Fruit fly (Drosophila melanogaster) Kc167 (cell line): ENCODE measurements around the gene AdoR.

Source experiments
- Myc ChIP-seq: fragments of >200 bp; optimal IDR thresholded peaks from 2 replicates; lab custom pipeline; 2017; ENCODE audit warnings: missing external identifiers
- Sin3A ChIP-seq: fragments of >200 bp; optimal IDR thresholded peaks from 2 replicates; lab custom pipeline; 2018; ENCODE audit warnings: missing external identifiers
- h ChIP-seq: fragments of >200 bp; optimal IDR thresholded peaks from 3 replicates; lab custom pipeline; 2018; ENCODE audit warnings: missing external identifiers
- insv ChIP-seq: fragments of >200 bp; optimal IDR thresholded peaks from 3 replicates; lab custom pipeline; 2018; ENCODE audit warnings: missing external identifiers
- psq ChIP-seq: fragments of >200 bp; optimal IDR thresholded peaks from 2 replicates; lab custom pipeline; 2017; ENCODE audit warnings: missing external identifiers
- ttk ChIP-seq: sonication (Bioruptor generic); optimal IDR thresholded peaks from 2 replicates; lab custom pipeline; 2017; ENCODE audit warnings: missing external identifiers

The AdoR gene

dm6 chr3R:30108639-30109038 lies 40.8 kb downstream of the AdoR start:
- TF ChIP-seq Myc (lab: Kevin White, UChicago) (no peak), psq (lab: Kevin White, UChicago) (no peak), h (lab: Kevin White, UChicago) (no peak), ttk (no peak), insv (no peak), Sin3A (lab: Kevin White, UChicago) (no peak)

DNA sequence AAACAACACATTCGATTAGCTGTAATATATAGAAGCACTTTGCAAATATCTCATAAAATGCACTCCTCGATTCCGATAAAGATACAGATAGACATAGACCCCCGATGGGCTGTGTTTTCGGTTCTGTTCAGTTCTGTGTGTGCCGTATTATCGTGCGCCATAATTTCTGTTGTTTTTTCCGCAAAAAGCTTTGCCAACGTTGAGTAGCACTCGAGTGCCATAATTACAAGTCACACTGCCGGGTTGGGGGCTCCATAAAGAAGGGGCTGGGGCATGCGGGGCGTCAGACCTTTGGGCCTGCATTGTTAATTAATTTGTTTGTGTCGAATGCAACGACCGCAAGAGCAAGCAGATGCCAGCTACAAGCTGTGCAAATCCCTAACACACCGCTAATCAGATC lies 41.7 kb downstream of the AdoR start:
- no peak for TF ChIP-seq psq (lab: Kevin White, UChicago)
- TF ChIP-seq h (lab: Kevin White, UChicago): no peak
- TF ChIP-seq Myc (lab: Kevin White, UChicago): no peak
- no peak for TF ChIP-seq Sin3A (lab: Kevin White, UChicago)
- no peak for TF ChIP-seq insv
- no peak for TF ChIP-seq ttk

dm6 chr3R:30106562-30106961 lies 42.8 kb downstream of the AdoR start:
- TF ChIP-seq insv (no peak), h (lab: Kevin White, UChicago) (no peak), psq (lab: Kevin White, UChicago) (no peak), ttk (no peak), Myc (lab: Kevin White, UChicago) (no peak), Sin3A (lab: Kevin White, UChicago) (no peak)

DNA sequence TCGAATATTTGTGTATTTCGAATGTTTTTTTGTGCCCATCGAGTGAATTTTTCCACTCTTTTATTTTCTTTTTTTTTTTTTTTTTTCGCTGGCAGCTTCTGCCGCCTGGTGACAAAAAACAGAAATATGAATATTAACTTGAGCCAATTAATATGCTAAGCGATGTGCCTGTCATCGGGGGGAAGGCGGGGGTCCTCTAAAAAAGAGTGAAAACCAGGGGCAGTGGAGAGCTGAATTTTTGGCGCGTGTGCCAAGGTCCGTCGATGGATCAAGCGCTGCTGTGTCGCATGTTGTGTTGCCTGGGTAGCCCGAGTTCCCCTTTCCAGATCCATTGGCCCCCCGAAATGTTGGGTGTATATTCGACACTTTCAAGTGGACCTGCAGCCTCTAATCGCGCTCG lies 43.6 kb downstream of the AdoR start:
- no peak for TF ChIP-seq Myc (lab: Kevin White, UChicago)
- TF ChIP-seq psq (lab: Kevin White, UChicago): no peak
- TF ChIP-seq h (lab: Kevin White, UChicago): no peak
- TF ChIP-seq Sin3A (lab: Kevin White, UChicago): no peak
- no peak for TF ChIP-seq insv
- TF ChIP-seq ttk: no peak

DNA sequence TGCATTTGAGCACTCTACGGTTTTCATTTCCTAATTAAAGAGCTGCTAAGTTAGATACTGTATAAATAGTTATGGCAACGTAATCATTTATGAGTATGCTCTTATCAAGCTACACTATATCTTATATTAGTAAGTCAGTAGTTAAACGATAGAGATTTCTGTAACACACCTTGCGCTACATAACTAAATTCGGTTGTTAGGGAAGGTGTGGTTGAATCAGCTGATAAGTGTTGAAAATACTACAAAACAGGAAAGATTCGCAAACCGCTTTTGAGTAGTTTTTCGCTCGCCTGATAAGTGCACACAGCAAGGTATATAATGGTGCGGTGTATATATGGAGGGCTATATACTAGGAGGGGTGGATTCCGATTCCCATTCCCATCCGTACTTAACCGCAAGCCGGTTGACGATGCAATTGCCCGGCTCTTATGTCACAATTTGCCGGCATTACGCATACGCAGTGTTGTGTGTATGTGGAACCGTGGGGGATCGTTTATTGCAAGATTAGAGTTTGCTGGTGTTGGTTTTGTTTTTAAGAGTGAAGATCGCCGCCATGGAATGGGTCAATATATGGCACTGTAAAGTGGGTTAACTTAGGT lies 44.4 kb downstream of the AdoR start:
- TF ChIP-seq h (lab: Kevin White, UChicago) (no peak), Myc (lab: Kevin White, UChicago) (no peak), Sin3A (lab: Kevin White, UChicago) (no peak), psq (lab: Kevin White, UChicago) (no peak), insv (no peak), ttk (no peak)

DNA sequence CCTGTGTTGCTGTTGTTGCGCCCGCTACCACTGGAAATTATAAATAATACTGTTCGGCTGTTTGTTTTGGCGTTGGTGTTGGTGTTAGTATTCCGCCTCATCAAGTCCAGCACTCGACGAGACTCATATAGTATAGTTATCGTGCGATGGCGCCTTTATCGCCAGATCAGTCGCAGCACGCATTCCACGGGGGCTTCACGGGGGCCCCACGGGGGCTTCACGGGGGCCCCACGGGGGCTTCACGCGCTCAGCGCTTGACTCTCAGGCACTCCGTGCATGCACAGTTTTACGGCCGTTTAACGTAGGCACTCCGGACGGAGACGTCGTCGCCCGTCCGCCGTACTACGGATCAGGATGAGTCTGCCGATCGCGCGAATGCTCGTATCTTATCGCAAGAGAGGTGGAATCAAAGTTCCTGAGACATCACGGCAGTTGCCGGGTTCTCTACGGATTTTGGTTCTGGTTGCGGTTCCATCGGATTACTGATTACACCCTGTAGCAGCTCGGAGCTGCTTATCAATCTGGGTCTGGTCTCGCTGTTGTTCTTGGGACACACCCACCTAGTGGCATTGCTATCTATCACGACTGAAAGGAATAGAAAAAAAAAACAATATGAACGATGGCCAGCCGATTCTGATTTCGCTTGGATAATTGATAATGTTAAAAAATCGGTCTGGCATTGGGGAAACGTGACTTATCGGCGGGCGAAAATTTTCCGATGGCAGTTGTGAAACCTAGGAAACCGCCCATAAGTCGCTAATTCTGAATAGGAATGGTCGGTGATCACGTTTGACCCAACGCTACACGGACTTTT lies 46.4 kb downstream of the AdoR start:
- TF ChIP-seq Sin3A (lab: Kevin White, UChicago): no peak
- TF ChIP-seq insv: no peak
- no peak for TF ChIP-seq h (lab: Kevin White, UChicago)
- TF ChIP-seq Myc (lab: Kevin White, UChicago): no peak
- TF ChIP-seq ttk: no peak
- TF ChIP-seq psq (lab: Kevin White, UChicago): no peak

- TF ChIP-seq insv: no peak
- TF ChIP-seq ttk: no peak
- no peak for TF ChIP-seq h (lab: Kevin White, UChicago)
- no peak for TF ChIP-seq psq (lab: Kevin White, UChicago)
- no peak for TF ChIP-seq Sin3A (lab: Kevin White, UChicago)
- TF ChIP-seq Myc (lab: Kevin White, UChicago): no peak
Observed at dm6 chr3R:30101389-30101935, 47.9 kb downstream of the AdoR start.

- no peak for TF ChIP-seq insv
- no peak for TF ChIP-seq Myc (lab: Kevin White, UChicago)
Observed at dm6 chr3R:30100976-30101332, 48.5 kb downstream of the AdoR start.

DNA sequence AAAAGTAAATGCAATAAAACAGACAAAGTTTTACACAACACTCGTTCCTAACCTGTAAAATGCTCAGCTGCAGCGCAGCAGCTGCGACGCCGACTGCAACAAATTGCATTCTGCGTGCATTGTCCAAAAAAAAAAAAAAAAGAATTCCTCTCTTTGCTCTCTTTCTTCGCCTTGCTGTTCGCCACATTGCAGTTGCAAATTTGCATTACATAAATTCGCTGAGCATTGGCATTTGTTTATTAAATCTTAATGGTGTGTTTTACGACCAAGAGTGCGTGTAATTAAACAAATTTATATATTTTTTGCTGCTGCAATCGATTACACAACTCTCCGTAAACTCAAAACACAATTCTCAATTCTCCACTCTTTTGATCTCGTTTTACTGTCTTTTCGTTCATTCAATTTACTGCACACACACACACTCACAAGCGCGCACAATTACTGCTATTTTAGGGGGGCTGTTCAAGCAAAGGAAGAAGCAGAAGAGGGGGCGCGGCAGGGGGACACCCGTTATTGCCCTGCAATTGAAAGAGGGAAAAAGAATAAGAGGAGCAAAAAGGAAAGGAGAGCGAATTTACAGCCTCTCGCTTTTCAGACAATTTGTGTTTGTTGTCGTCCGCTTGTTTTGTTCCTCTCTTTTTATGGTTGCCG lies 49.0 kb downstream of the AdoR start:
- TF ChIP-seq ttk (no peak), Sin3A (lab: Kevin White, UChicago) (no peak), Myc (lab: Kevin White, UChicago) (no peak)

DNA sequence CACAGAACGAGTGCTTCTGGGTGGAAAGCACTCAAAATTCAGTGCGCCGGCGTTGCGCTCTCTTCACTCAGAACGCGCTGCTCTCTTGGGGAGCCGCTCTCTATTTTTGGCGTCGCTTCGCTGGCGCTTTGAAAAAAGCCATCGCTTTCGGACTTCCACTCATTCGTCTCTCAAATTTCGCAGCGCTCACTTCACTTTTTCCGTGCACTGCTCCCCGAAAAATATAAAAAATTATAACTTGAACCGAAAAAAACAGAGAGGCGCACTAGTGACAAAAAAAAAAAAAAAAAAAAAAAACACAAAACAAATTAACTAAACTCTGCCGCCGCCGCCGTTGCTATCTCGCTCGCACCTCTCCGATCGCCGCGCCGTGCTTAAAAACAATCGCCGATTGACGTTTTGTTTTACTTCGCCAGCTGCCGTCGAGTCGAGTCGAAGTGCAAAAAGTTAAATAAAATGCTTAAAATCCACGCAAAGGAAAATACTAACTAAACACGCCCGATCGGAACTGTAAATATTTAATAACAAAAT lies 50.0 kb downstream of the AdoR start:
- TF ChIP-seq psq (lab: Kevin White, UChicago): no peak
- no peak for TF ChIP-seq Sin3A (lab: Kevin White, UChicago)
- no peak for TF ChIP-seq h (lab: Kevin White, UChicago)
- no peak for TF ChIP-seq insv
- no peak for TF ChIP-seq Myc (lab: Kevin White, UChicago)
- no peak for TF ChIP-seq ttk

dm6 chr3R:30098229-30098628 lies 51.2 kb downstream of the AdoR start:
- no peak for TF ChIP-seq insv
- TF ChIP-seq h (lab: Kevin White, UChicago): no peak
- TF ChIP-seq psq (lab: Kevin White, UChicago): no peak
- no peak for TF ChIP-seq ttk
- TF ChIP-seq Myc (lab: Kevin White, UChicago): no peak
- TF ChIP-seq Sin3A (lab: Kevin White, UChicago): no peak

DNA sequence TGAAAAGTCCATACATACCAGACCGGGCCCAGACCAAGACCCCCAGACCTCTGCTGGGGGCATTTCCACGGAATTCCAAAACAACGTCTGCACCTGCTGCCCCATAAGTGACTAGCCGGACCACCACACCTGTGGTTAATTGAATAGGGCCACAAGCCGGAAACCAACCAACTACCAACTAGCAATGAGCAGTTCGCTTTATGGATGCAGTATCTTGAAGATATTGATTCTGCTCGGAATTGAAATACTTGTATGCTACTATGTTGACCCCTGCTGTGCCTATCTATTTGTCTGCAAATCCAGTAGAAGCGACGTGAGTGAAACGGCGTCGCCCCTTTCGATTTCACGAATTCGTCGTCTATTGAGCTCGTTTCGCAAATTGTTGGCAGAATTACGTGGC lies 53.6 kb downstream of the AdoR start:
- no peak for TF ChIP-seq insv
